Worm (Caenorhabditis elegans) whole organism, L3 larva: Measurements from ENCODE around the gene T04A8.13.

ENCODE experiments used
- R02D3.7 ChIP-seq: fragments of 150-350 bp; optimal IDR thresholded peaks from 2 replicates; lab custom pipeline; 2014; ENCODE audit warnings: missing biosample characterization, missing genetic modification characterization
- ama-1 ChIP-seq: fragments of 150-350 bp; optimal IDR thresholded peaks from 2 replicates; lab custom pipeline; 2018
- ceh-16 ChIP-seq: sonication (generic microtip); optimal IDR thresholded peaks from 2 replicates; lab custom pipeline; 2017; ENCODE audit warnings: missing biosample characterization, missing genetic modification characterization
- ceh-28 ChIP-seq: fragments of 150-350 bp; optimal IDR thresholded peaks from 2 replicates; lab custom pipeline; 2014; ENCODE audit warnings: missing biosample characterization, missing genetic modification reagents, missing genetic modification characterization
- ceh-82 ChIP-seq: fragments of 150-350 bp; optimal IDR thresholded peaks from 2 replicates; lab custom pipeline; 2014; ENCODE audit warnings: missing biosample characterization, missing genetic modification characterization
- ceh-9 ChIP-seq: sonication (generic microtip); optimal IDR thresholded peaks from 2 replicates; lab custom pipeline; 2018; ENCODE audit warnings: missing biosample characterization, missing genetic modification characterization
- daf-12 ChIP-seq: fragments of 150-350 bp; optimal IDR thresholded peaks from 2 replicates; lab custom pipeline; 2014; ENCODE audit warnings: missing biosample characterization, missing genetic modification reagents, missing genetic modification characterization
- egl-5 ChIP-seq: fragments of 150-350 bp; optimal IDR thresholded peaks from 2 replicates; lab custom pipeline; 2017; ENCODE audit warnings: missing biosample characterization, missing genetic modification reagents, missing genetic modification characterization, inconsistent platforms
- elt-1 ChIP-seq: fragments of 150-350 bp; optimal IDR thresholded peaks from 2 replicates; lab custom pipeline; 2014; ENCODE audit warnings: missing biosample characterization, missing genetic modification characterization
- elt-2 ChIP-seq: sonication (generic microtip); optimal IDR thresholded peaks from 2 replicates; lab custom pipeline; 2016; ENCODE audit warnings: missing genetic modification reagents, mild to moderate bottlenecking, missing genetic modification characterization, missing compliant biosample characterization
- elt-3 ChIP-seq, 3 experiments: fragments of 150-350 bp in 1 of 3; sonication (generic microtip) in 2 of 3; optimal IDR thresholded peaks; 2 replicates in 2 of 3; 4 replicates in 1 of 3; lab custom pipeline; 2014 to 2017; ENCODE audit warnings: missing biosample characterization in 3 of 3, missing genetic modification characterization in 3 of 3
- eor-1 ChIP-seq, 2 experiments: fragments of 150-350 bp; optimal IDR thresholded peaks; 2 replicates each; lab custom pipeline; 2014 to 2018; ENCODE audit warnings: missing biosample characterization in 2 of 2, missing genetic modification characterization in 2 of 2
- fkh-2 ChIP-seq: fragments of 150-350 bp; optimal IDR thresholded peaks from 2 replicates; lab custom pipeline; 2014; ENCODE audit warnings: missing biosample characterization, missing genetic modification reagents, missing genetic modification characterization
- fos-1 ChIP-seq: fragments of 150-350 bp; optimal IDR thresholded peaks from 2 replicates; lab custom pipeline; 2014; ENCODE audit warnings: missing biosample characterization, missing genetic modification characterization
- hmg-11 ChIP-seq: sonication (generic microtip); optimal IDR thresholded peaks from 2 replicates; lab custom pipeline; 2016; ENCODE audit warnings: missing genetic modification characterization, missing compliant biosample characterization
- jun-1 ChIP-seq: fragments of 150-350 bp; optimal IDR thresholded peaks from 2 replicates; lab custom pipeline; 2014; ENCODE audit warnings: missing biosample characterization, missing genetic modification reagents, missing genetic modification characterization
- lin-15B ChIP-seq: fragments of 150-350 bp; optimal IDR thresholded peaks from 2 replicates; lab custom pipeline; 2014; ENCODE audit warnings: missing biosample characterization, missing genetic modification characterization
- lin-39 ChIP-seq: fragments of 150-350 bp; optimal IDR thresholded peaks from 2 replicates; lab custom pipeline; 2018; ENCODE audit warnings: missing biosample characterization, missing genetic modification reagents, missing genetic modification characterization
- lsy-12 ChIP-seq: sonication (generic microtip); optimal IDR thresholded peaks from 2 replicates; lab custom pipeline; 2016; ENCODE audit warnings: mild to moderate bottlenecking, missing genetic modification characterization, missing compliant biosample characterization
- mdl-1 ChIP-seq: fragments of 150-350 bp; optimal IDR thresholded peaks from 2 replicates; lab custom pipeline; 2014; ENCODE audit warnings: missing biosample characterization, missing genetic modification characterization
- mml-1 ChIP-seq: fragments of 150-350 bp; sonication (generic microtip); optimal IDR thresholded peaks from 3 replicates; lab custom pipeline; 2014; ENCODE audit warnings: missing biosample characterization, missing genetic modification characterization
- nfya-1 ChIP-seq: sonication (generic microtip); optimal IDR thresholded peaks from 2 replicates; lab custom pipeline; 2017; ENCODE audit warnings: missing genetic modification characterization, mild to moderate bottlenecking, missing compliant biosample characterization, antibody characterized with exemption, moderate library complexity; ENCODE audit not compliant: insufficient read depth
- nhr-12 ChIP-seq: fragments of 150-350 bp; optimal IDR thresholded peaks from 2 replicates; lab custom pipeline; 2014; ENCODE audit warnings: missing biosample characterization, missing genetic modification characterization
- nhr-23 ChIP-seq: fragments of 150-350 bp; optimal IDR thresholded peaks from 2 replicates; lab custom pipeline; 2014; ENCODE audit warnings: missing biosample characterization, missing genetic modification reagents, missing genetic modification characterization
- nhr-237 ChIP-seq: fragments of 150-350 bp; optimal IDR thresholded peaks from 2 replicates; lab custom pipeline; 2014; ENCODE audit warnings: missing biosample characterization, missing genetic modification characterization
- nhr-25 ChIP-seq: sonication (generic microtip); optimal IDR thresholded peaks from 2 replicates; lab custom pipeline; 2017; ENCODE audit warnings: missing biosample characterization, missing genetic modification characterization
- nhr-28 ChIP-seq: fragments of 150-350 bp; optimal IDR thresholded peaks from 2 replicates; lab custom pipeline; 2014; ENCODE audit warnings: missing biosample characterization, missing genetic modification characterization
- nhr-43 ChIP-seq: sonication (generic microtip); optimal IDR thresholded peaks from 2 replicates; lab custom pipeline; 2016; ENCODE audit warnings: mild to moderate bottlenecking, missing genetic modification characterization, missing compliant biosample characterization; ENCODE audit not compliant: poor library complexity, severe bottlenecking
- nhr-67 ChIP-seq: fragments of 150-350 bp; optimal IDR thresholded peaks from 2 replicates; lab custom pipeline; 2014; ENCODE audit warnings: missing biosample characterization, missing genetic modification characterization
- nhr-76 ChIP-seq: fragments of 150-350 bp; sonication (generic microtip); optimal IDR thresholded peaks from 5 replicates; lab custom pipeline; 2014; ENCODE audit warnings: missing biosample characterization, missing genetic modification characterization
- nhr-77 ChIP-seq: fragments of 150-350 bp; optimal IDR thresholded peaks from 2 replicates; lab custom pipeline; 2014; ENCODE audit warnings: missing biosample characterization, missing genetic modification characterization
- pha-4 ChIP-seq: fragments of 150-350 bp; optimal IDR thresholded peaks from 2 replicates; lab custom pipeline; 2014; ENCODE audit warnings: missing biosample characterization, missing genetic modification reagents, missing genetic modification characterization
- pqm-1 ChIP-seq: fragments of 150-350 bp; optimal IDR thresholded peaks from 2 replicates; lab custom pipeline; 2017; ENCODE audit warnings: missing biosample characterization, missing genetic modification characterization, inconsistent platforms
- sea-2 ChIP-seq: fragments of 150-350 bp; sonication (generic microtip); optimal IDR thresholded peaks from 4 replicates; lab custom pipeline; 2014; ENCODE audit warnings: missing biosample characterization, missing genetic modification reagents, missing genetic modification characterization
- skn-1 ChIP-seq: fragments of 150-350 bp; optimal IDR thresholded peaks from 2 replicates; lab custom pipeline; 2014; ENCODE audit warnings: missing biosample characterization, missing genetic modification characterization
- snpc-4 ChIP-seq: fragments of 150-350 bp; optimal IDR thresholded peaks from 2 replicates; lab custom pipeline; 2014; ENCODE audit warnings: missing biosample characterization, missing genetic modification characterization
- tbx-2 ChIP-seq: sonication (generic microtip); optimal IDR thresholded peaks from 2 replicates; lab custom pipeline; 2016; ENCODE audit warnings: mild to moderate bottlenecking, missing genetic modification characterization, missing compliant biosample characterization
- unc-39 ChIP-seq: sonication (generic microtip); optimal IDR thresholded peaks from 4 replicates; lab custom pipeline; 2017; ENCODE audit warnings: missing biosample characterization, missing genetic modification characterization
- zag-1 ChIP-seq: fragments of 150-350 bp; optimal IDR thresholded peaks from 2 replicates; lab custom pipeline; 2014; ENCODE audit warnings: missing biosample characterization, missing genetic modification characterization
- ztf-4 ChIP-seq: fragments of 150-350 bp; optimal IDR thresholded peaks from 2 replicates; lab custom pipeline; 2014; ENCODE audit warnings: missing biosample characterization, missing genetic modification characterization

T04A8.13 gene

DNA sequence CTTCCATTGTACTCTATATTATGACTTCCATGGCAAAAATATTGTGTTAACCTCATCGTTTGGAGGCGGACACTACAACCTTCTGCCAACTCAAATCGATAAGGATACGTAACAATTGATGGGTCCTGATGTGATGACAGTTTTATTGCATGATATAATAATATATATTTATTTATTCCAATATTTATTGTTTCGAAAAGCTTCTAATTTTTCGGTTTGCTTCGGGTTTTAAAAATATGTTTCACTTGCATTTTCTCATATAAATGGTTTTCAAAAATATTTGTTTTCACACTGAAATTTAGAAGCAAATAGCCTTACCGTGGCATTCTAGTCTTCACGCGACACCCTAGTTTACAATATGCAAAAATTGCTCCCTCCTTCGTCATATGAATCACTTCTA lies at the start of gene T04A8.13:
Gene T04A8.13 (plus strand): TSS at position 301 of the 400 bp plus-strand sequence.
- TF ChIP-seq mml-1 (tag; lab: Kevin White, UChicago) (no peak), nhr-67 (no peak), mdl-1 (no peak), nhr-76 (no peak), nfya-1 (no peak), nhr-25 (tag; lab: Kevin White, UChicago) (no peak), jun-1 (tag; lab: Kevin White, UChicago) (no peak), lin-39 (no peak), sea-2 (GFP tag; lab: Kevin White, UChicago) (no peak), ceh-28 (tag; lab: Kevin White, UChicago) (no peak), snpc-4 (tag; lab: Kevin White, UChicago) (no peak), elt-1 (tag; lab: Kevin White, UChicago) (no peak), nhr-43 (tag; lab: Kevin White, UChicago) (no peak), R02D3.7 (tag; lab: Kevin White, UChicago) (no peak), ama-1 (lab: Kevin White, UChicago) (no peak), pqm-1 (no peak), nhr-23 (no peak)

- TF ChIP-seq mdl-1 (no peak), ceh-9 (tag; lab: Kevin White, UChicago) (no peak), ceh-16 (tag; lab: Kevin White, UChicago) (no peak), lin-15B (tag; lab: Kevin White, UChicago) (no peak), lsy-12 (no peak), nhr-23 (no peak), nhr-28 (no peak), fos-1 (tag; lab: Kevin White, UChicago) (no peak), tbx-2 (tag; lab: Kevin White, UChicago) (no peak), ceh-82 (no peak), sea-2 (GFP tag; lab: Kevin White, UChicago) (no peak), egl-5 (tag; lab: Kevin White, UChicago) (no peak), mml-1 (tag; lab: Kevin White, UChicago) (no peak), nfya-1 (no peak), nhr-76 (no peak), snpc-4 (tag; lab: Kevin White, UChicago) (no peak), nhr-12 (no peak), nhr-77 (tag; lab: Kevin White, UChicago) (no peak)
Observed at ce11 chrIII:4657386-4657785, 49.4 kb upstream of the T04A8.13 start.

DNA sequence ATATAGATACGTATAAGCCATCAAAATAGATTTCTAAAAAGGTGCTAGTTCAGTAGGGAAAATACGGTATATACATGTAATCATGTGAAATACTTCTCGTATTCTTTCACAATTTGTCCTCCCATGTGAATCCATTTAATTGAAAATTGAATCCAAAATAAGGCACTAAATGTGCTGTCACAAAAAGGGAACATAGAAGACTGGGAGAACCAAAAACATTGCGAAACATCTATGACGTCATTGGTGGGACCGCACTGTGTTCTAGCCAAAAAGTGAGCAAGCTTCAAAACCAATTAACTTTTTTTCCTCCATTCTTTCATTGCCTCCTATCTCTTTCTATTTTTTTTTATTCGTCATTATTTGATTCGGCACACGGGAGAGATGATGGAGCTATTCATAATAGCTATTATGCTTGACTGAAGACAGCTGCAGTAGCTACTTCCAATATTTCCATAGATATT lies 48.4 kb upstream of the T04A8.13 start, which contains the start of gene cdka-1:
Gene cdka-1 (plus strand): TSS at position 411 of the 461 bp plus-strand sequence.
- TF ChIP-seq zag-1 (tag; lab: Kevin White, UChicago), result no peak
- peak; percentile 38 for TF ChIP-seq nfya-1
- peak; percentile 36 for TF ChIP-seq lin-39

DNA sequence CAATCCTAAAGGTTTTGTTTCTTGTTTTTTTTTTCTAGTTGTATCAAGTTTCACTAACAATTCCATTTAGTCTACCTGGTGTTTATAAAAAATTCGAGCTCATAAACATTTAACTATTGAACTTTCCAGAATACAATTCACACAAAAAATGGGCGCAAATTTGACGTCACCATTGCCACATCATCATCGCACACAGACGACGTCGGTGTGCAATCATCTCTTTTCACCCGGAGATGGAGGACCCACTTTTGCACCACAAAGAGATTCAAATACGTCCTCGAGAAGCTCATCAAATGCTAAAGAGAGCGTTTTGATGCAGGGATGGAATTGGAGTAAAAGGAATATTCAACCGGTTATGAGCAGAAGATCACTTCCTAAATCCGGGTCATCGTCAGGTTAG lies 47.4 kb upstream of the T04A8.13 start:
- no peak for TF ChIP-seq elt-2
- TF ChIP-seq fkh-2 (tag; lab: Kevin White, UChicago), result no peak
- no peak for TF ChIP-seq skn-1 (tag; lab: Kevin White, UChicago)
- no peak for TF ChIP-seq mml-1 (tag; lab: Kevin White, UChicago)
- no peak for TF ChIP-seq ztf-4
- TF ChIP-seq daf-12 (tag; lab: Kevin White, UChicago), result no peak
- TF ChIP-seq snpc-4 (tag; lab: Kevin White, UChicago), result no peak
- TF ChIP-seq nhr-28, result no peak
- TF ChIP-seq pha-4 (tag; lab: Kevin White, UChicago), result no peak
- TF ChIP-seq hmg-11 (tag; lab: Kevin White, UChicago), result no peak
- no peak for TF ChIP-seq mdl-1
- no peak for TF ChIP-seq zag-1 (tag; lab: Kevin White, UChicago)

- no peak for TF ChIP-seq tbx-2 (tag; lab: Kevin White, UChicago)
- TF ChIP-seq R02D3.7 (tag; lab: Kevin White, UChicago), result no peak
- no peak for TF ChIP-seq elt-3 (tag; optimal IDR thresholded peaks at IDR 0.05; lab: Kevin White, UChicago)
- no peak for TF ChIP-seq egl-5 (tag; lab: Kevin White, UChicago)
- TF ChIP-seq lin-15B (tag; lab: Kevin White, UChicago), result no peak
- no peak for TF ChIP-seq unc-39
- no peak for TF ChIP-seq lsy-12
- TF ChIP-seq mdl-1, result no peak
- no peak for TF ChIP-seq eor-1 (tag; optimal IDR thresholded peaks at IDR 0.05; lab: Kevin White, UChicago)
- TF ChIP-seq nhr-237 (tag; lab: Kevin White, UChicago), result no peak
- TF ChIP-seq nhr-28, result no peak
- TF ChIP-seq pha-4 (tag; lab: Kevin White, UChicago), result no peak
- TF ChIP-seq nhr-25 (tag; lab: Kevin White, UChicago), result no peak
- TF ChIP-seq lin-39, result no peak
- TF ChIP-seq skn-1 (tag; lab: Kevin White, UChicago), result no peak
- TF ChIP-seq fkh-2 (tag; lab: Kevin White, UChicago), result no peak
Observed at ce11 chrIII:4665272-4665671, 41.5 kb upstream of the T04A8.13 start, which contains the start of gene T23F11.4. T23F11.4 (minus strand) TSS chrIII:4665372.
